Worm (Caenorhabditis elegans): Measurements from ENCODE around the gene ugt-44.

DNA sequence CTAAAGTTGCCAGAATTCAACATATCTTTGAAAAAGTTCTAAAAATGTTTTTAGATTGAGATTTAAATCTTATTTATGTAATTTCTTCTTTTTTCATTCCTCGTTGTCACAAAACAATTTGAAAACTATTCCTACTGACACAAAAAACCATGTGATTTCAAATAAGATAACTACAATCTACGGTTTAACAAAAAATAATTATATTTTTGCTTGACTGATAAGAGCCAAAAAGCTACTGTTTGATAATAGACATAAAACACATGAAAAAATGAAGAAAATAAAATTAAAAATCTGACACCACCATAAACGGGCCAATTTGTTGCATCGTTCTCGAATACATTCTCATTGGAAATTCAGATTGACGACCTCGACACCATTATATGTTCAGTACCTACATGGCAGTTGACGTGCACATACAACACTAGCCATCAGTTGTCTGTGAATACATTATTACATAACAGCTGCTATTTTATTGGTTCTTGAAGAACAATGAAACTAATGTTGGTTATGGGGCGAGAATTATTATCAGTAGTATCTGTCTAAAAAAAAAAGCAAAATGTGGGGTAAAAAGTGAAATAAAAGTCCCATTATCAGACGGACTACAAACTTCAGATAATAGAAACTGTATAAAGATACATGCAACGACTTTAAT, 5.4 kb upstream of the ugt-44 start, which contains the start of gene ugt-43:
- TF ChIP-seq lsy-2 (tag; optimal IDR thresholded peaks at IDR 0.05) (no peak), cnd-1 (tag; optimal IDR thresholded peaks at IDR 0.05) (no peak), ztf-11 (tag; optimal IDR thresholded peaks at IDR 0.05) (no peak), lin-13 (tag; optimal IDR thresholded peaks at IDR 0.05) (no peak)
